Fruit fly (Drosophila melanogaster): ENCODE data around the gene Cngl.

dm6 chrX:15383513-15384373 lies 57.3 kb downstream of the Cngl start:
- TF ChIP-seq CG8632 (GFP tag; optimal IDR thresholded peaks at IDR 0.05) (no peak), CG6792 (GFP tag; optimal IDR thresholded peaks at IDR 0.05) (no peak), CG6854 (GFP tag; optimal IDR thresholded peaks at IDR 0.05) (no peak), vri (GFP tag; optimal IDR thresholded peaks at IDR 0.05) (no peak), Ets21C (GFP tag; optimal IDR thresholded peaks at IDR 0.05) (no peak), net (GFP tag; optimal IDR thresholded peaks at IDR 0.05) (no peak), fkh (GFP tag; optimal IDR thresholded peaks at IDR 0.05) (no peak)
